Worm (Caenorhabditis elegans) whole organism, dauer: Measurements from ENCODE around the gene nrx-1.

Experiments used
- unc-62 ChIP-seq: sonication (generic microtip); optimal IDR thresholded peaks from 2 replicates; lab custom pipeline; 2017; ENCODE audit warnings: missing biosample characterization, missing genetic modification reagents, missing genetic modification characterization

Gene nrx-1

ce11 chrV:10890980-10891379, 66.2 kb downstream of the nrx-1 start, which contains the start of gene F32D8.12:
TSS of gene F32D8.12 (minus strand) at chrV:10891027.
- no peak for TF ChIP-seq unc-62

- TF ChIP-seq unc-62 = no peak
These were observed 68.8 kb downstream of the nrx-1 start, which contains the start of gene F32D8.4 for ce11 chrV:10893510-10894128. TSS of gene F32D8.4 (minus strand) at chrV:10893560.

ce11 chrV:10894601-10895000, 69.8 kb downstream of the nrx-1 start, which contains the start of the genes F32D8.14 and F32D8.5:
TSS of gene F32D8.14 (minus strand) at chrV:10894788.
TSS of gene F32D8.5 (plus strand) at chrV:10894800.
- no peak for TF ChIP-seq unc-62

- no peak for TF ChIP-seq unc-62
These were observed 71.5 kb downstream of the nrx-1 start, which contains the start of gene F32D8.13 for ce11 chrV:10896295-10896694. TSS of gene F32D8.13 (minus strand) at chrV:10896543.
